Worm (Caenorhabditis elegans) whole organism, early embryonic: Measurements from ENCODE around the gene M03C11.6.

Source experiments
- ama-1 ChIP-seq: fragments of 150-350 bp; optimal IDR thresholded peaks from 2 replicates; lab custom pipeline; 2014
- ceh-13 ChIP-seq: fragments of 200-800 bp; sonication (Bioruptor generic); optimal IDR thresholded peaks from 2 replicates; lab custom pipeline; 2018; ENCODE audit warnings: mild to moderate bottlenecking, missing genetic modification characterization, missing compliant biosample characterization
- ets-7 ChIP-seq: sonication (generic microtip); optimal IDR thresholded peaks from 2 replicates; lab custom pipeline; 2016; ENCODE audit warnings: missing genotype, missing genetic modification characterization, missing compliant biosample characterization
- flt-1 ChIP-seq: fragments of 200-800 bp; sonication (Bioruptor generic); IDR thresholded peaks from 2 replicates; pipeline ENCODE4 v1.3.6; 2022; ENCODE audit warnings: missing genetic modification characterization, missing compliant biosample characterization
- hnd-1 ChIP-seq: sonication (generic microtip); optimal IDR thresholded peaks from 2 replicates; lab custom pipeline; 2016; ENCODE audit warnings: missing genetic modification characterization, missing compliant biosample characterization
- tbx-37 ChIP-seq: fragments of 200-800 bp; sonication (Bioruptor generic); conservative IDR thresholded peaks from 2 replicates; pipeline ENCODE4 v1.3.6; 2022; ENCODE audit warnings: missing genetic modification reagents, missing genetic modification characterization, missing compliant biosample characterization
- tra-4 ChIP-seq: sonication (generic microtip); optimal IDR thresholded peaks from 2 replicates; lab custom pipeline; 2017; ENCODE audit warnings: missing genetic modification characterization, missing compliant biosample characterization

ce11 chrIII:10381473-10381872, 42.3 kb downstream of the M03C11.6 start, which contains the start of gene C38H2.2:
- TF ChIP-seq ets-7 (tag; lab: Kevin White, UChicago): no peak
- TF ChIP-seq tbx-37 (GFP tag; lab: Robert Waterston, UW): no peak
- no peak for TF ChIP-seq flt-1 (GFP tag; lab: Robert Waterston, UW)
- TF ChIP-seq hnd-1: no peak
- TF ChIP-seq ama-1 (lab: Kevin White, UChicago): no peak
- TF ChIP-seq tra-4 (tag; lab: Kevin White, UChicago): no peak
- no peak for TF ChIP-seq ceh-13
